Fruit fly (Drosophila melanogaster) whole organism, wandering third instar larva: Measurements from ENCODE around the gene CG10859.

ENCODE experiments used
- Hnf4 ChIP-seq: fragments of 200-800 bp; sonication (Bioruptor generic); optimal IDR thresholded peaks from 2 replicates; lab custom pipeline; 2016; ENCODE audit warnings: missing biosample characterization, mild to moderate bottlenecking, missing genetic modification characterization
- Hr78 ChIP-seq: fragments of >200 bp; optimal IDR thresholded peaks from 2 replicates; lab custom pipeline; 2017; ENCODE audit warnings: missing biosample characterization, missing genetic modification characterization
- Myc ChIP-seq: fragments of >200 bp; optimal IDR thresholded peaks from 2 replicates; lab custom pipeline; 2017
- OdsH ChIP-seq: fragments of 200-800 bp; sonication (Bioruptor generic); optimal IDR thresholded peaks from 2 replicates; lab custom pipeline; 2016; ENCODE audit warnings: missing biosample characterization, mild to moderate bottlenecking, missing genetic modification characterization
- Vsx2 ChIP-seq: fragments of 200-300, 225-300 bp; sonication (Bioruptor generic); optimal IDR thresholded peaks from 2 replicates; lab custom pipeline; 2018; ENCODE audit warnings: missing biosample characterization, missing genetic modification characterization; ENCODE audit not compliant: partially characterized antibody
- br ChIP-seq: fragments of 200-800 bp; sonication (Bioruptor generic); optimal IDR thresholded peaks from 2 replicates; lab custom pipeline; 2016; ENCODE audit warnings: missing biosample characterization, missing genetic modification characterization
- dmrt93B ChIP-seq: fragments of 200-800 bp; sonication (Bioruptor generic); optimal IDR thresholded peaks from 2 replicates; lab custom pipeline; 2018; ENCODE audit warnings: missing biosample characterization, mild to moderate bottlenecking, missing genetic modification characterization
- fru ChIP-seq: fragments of 200-800 bp; sonication (Bioruptor generic); optimal IDR thresholded peaks from 3 replicates; lab custom pipeline; 2016; ENCODE audit warnings: missing biosample characterization, mild to moderate bottlenecking, missing genetic modification characterization
- h ChIP-seq: fragments of 200-800 bp; sonication (Bioruptor generic); optimal IDR thresholded peaks from 3 replicates; lab custom pipeline; 2016; ENCODE audit warnings: missing biosample characterization, mild to moderate bottlenecking, missing genetic modification characterization
- jim ChIP-seq: fragments of 175-275, 200-325 bp; sonication (Bioruptor generic); optimal IDR thresholded peaks from 2 replicates; lab custom pipeline; 2016; ENCODE audit warnings: missing biosample characterization, mild to moderate bottlenecking, missing genetic modification characterization
- lola ChIP-seq: fragments of >200 bp; optimal IDR thresholded peaks from 2 replicates; lab custom pipeline; 2017; ENCODE audit warnings: missing biosample characterization, missing genetic modification characterization
- psq ChIP-seq: fragments of 200-800 bp; sonication (Bioruptor generic); optimal IDR thresholded peaks from 3 replicates; lab custom pipeline; 2017; ENCODE audit warnings: missing biosample characterization, mild to moderate bottlenecking, missing genetic modification characterization, moderate library complexity
- usp ChIP-seq: fragments of >200 bp; optimal IDR thresholded peaks from 2 replicates; lab custom pipeline; 2017; ENCODE audit warnings: missing biosample characterization, missing genetic modification characterization

DNA sequence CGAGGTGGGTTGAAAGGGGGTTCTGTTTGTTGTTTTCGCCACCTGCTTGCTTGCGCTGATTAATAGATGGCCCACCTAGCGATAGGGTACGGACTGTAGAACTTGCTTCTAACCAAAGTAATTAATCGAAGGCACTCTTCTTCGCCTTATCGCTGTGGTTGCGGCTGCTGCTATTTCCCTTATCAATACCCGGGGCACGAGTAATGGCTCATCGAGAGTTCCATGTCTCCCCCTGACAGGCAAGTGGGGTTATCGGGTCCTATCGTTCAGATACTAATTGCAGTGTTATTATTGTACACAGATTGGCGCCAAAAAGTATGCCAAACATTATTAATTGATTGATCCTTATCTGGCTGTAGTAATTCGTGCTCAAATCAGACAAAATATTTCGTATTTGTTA, 38.3 kb upstream of the CG10859 start:
- TF ChIP-seq Hr78 (GFP tag; lab: Kevin White, UChicago) (no peak), Myc (lab: Kevin White, UChicago) (no peak), br (GFP tag; lab: Kevin White, UChicago) (no peak), psq (GFP tag; lab: Kevin White, UChicago) (no peak), usp (GFP tag; lab: Kevin White, UChicago) (no peak), fru (peak; percentile 44), lola (GFP tag; lab: Kevin White, UChicago) (no peak), h (GFP tag; lab: Kevin White, UChicago) (peak; percentile 82), Hnf4 (no peak), Vsx2 (GFP tag; lab: Kevin White, UChicago) (no peak), OdsH (GFP tag; lab: Kevin White, UChicago) (no peak), dmrt93B (GFP tag; lab: Kevin White, UChicago) (no peak), jim (GFP tag; lab: Kevin White, UChicago) (no peak)
